Fruit fly (Drosophila melanogaster) whole organism, embryonic: ENCODE measurements around the gene pav.
A peak's percentile ranks its signal among the peaks of the same experiment; 100 is the strongest.

ENCODE experiments used
- Atf-2 ChIP-seq: fragments of 200-800 bp; sonication (Bioruptor generic); optimal IDR thresholded peaks from 2 replicates; lab custom pipeline; 2016; ENCODE audit warnings: missing biosample characterization, missing genetic modification characterization
- CG1024 ChIP-seq: fragments of 200-800 bp; sonication (Bioruptor generic); IDR thresholded peaks from 2 replicates; pipeline ENCODE4 v1.3.6; 2022; ENCODE audit warnings: missing biosample characterization, missing genetic modification characterization
- CG11085 ChIP-seq: fragments of 200-800 bp; sonication (Bioruptor generic); IDR thresholded peaks from 2 replicates; pipeline ENCODE4 v1.3.6; 2022; ENCODE audit warnings: missing biosample characterization, missing genetic modification characterization
- CG11456 ChIP-seq: fragments of 200-800 bp; sonication (Bioruptor generic); IDR thresholded peaks from 3 replicates; pipeline ENCODE4 v1.3.6; 2022; ENCODE audit warnings: missing biosample characterization, missing genetic modification characterization
- CG12071 ChIP-seq: fragments of 200-800 bp; sonication (Bioruptor generic); optimal IDR thresholded peaks from 3 replicates; lab custom pipeline; 2018; ENCODE audit warnings: missing biosample characterization, mild to moderate bottlenecking, missing genetic modification characterization
- CG12104 ChIP-seq: fragments of 200-800 bp; sonication (Bioruptor generic); optimal IDR thresholded peaks from 3 replicates; lab custom pipeline; 2016; ENCODE audit warnings: missing biosample characterization, missing genetic modification characterization
- CG12769 ChIP-seq: fragments of 200-800 bp; sonication (Bioruptor generic); optimal IDR thresholded peaks from 2 replicates; lab custom pipeline; 2019; ENCODE audit warnings: missing biosample characterization, mild to moderate bottlenecking, missing genetic modification characterization, moderate library complexity
- CG12942 ChIP-seq: fragments of 200-800 bp; sonication (Bioruptor generic); optimal IDR thresholded peaks from 3 replicates; lab custom pipeline; 2016; ENCODE audit warnings: missing biosample characterization, missing genetic modification characterization
- CG1529 ChIP-seq: fragments of 200-800 bp; sonication (Bioruptor generic); optimal IDR thresholded peaks from 3 replicates; lab custom pipeline; 2018; ENCODE audit warnings: missing biosample characterization, missing genetic modification characterization
- CG17359 ChIP-seq: fragments of 200-800 bp; sonication (Bioruptor generic); optimal IDR thresholded peaks from 3 replicates; lab custom pipeline; 2018; ENCODE audit warnings: missing biosample characterization, mild to moderate bottlenecking, missing genetic modification characterization, moderate library complexity
- CG17829 ChIP-seq: fragments of 200-800 bp; optimal IDR thresholded peaks from 2 replicates; lab custom pipeline; 2019; ENCODE audit warnings: missing biosample characterization, mild to moderate bottlenecking, missing genetic modification characterization, moderate library complexity
- CG31388 ChIP-seq: fragments of 200-800 bp; sonication (Bioruptor generic); optimal IDR thresholded peaks from 2 replicates; lab custom pipeline; 2016; ENCODE audit warnings: missing biosample characterization, missing genetic modification characterization
- CG34422 ChIP-seq: fragments of 200-800 bp; sonication (Bioruptor generic); IDR thresholded peaks from 3 replicates; pipeline ENCODE4 v1.3.6; 2022; ENCODE audit warnings: missing biosample characterization, missing genetic modification characterization
- CG42726 ChIP-seq: fragments of 200-800 bp; sonication (Bioruptor generic); IDR thresholded peaks from 2 replicates; pipeline ENCODE4 v1.3.6; 2022; ENCODE audit warnings: missing biosample characterization, missing genetic modification characterization; ENCODE audit not compliant: partially characterized antibody
- CG4424 ChIP-seq: fragments of 200-800 bp; sonication (Bioruptor generic); optimal IDR thresholded peaks from 3 replicates; lab custom pipeline; 2016; ENCODE audit warnings: missing biosample characterization, missing genetic modification characterization
- CG9727 ChIP-seq: fragments of 200-800 bp; sonication (Bioruptor generic); optimal IDR thresholded peaks from 3 replicates; lab custom pipeline; 2017; ENCODE audit warnings: missing biosample characterization, mild to moderate bottlenecking, missing genetic modification characterization
- Camta ChIP-seq: fragments of 200-800 bp; sonication (Bioruptor generic); optimal IDR thresholded peaks from 2 replicates; lab custom pipeline; 2016; ENCODE audit warnings: missing biosample characterization, missing genetic modification characterization
- Dfd ChIP-seq, 2 experiments: fragments of >200 bp; optimal IDR thresholded peaks; 2 replicates each; lab custom pipeline; 2017; ENCODE audit warnings: missing biosample characterization in 2 of 2, missing genetic modification characterization in 2 of 2
- Eip74EF ChIP-seq, 2 experiments: fragments of 200-800 bp in 1 of 2; fragments of >200 bp in 1 of 2; sonication (Bioruptor generic) in 1 of 2; optimal IDR thresholded peaks; 2 replicates each; lab custom pipeline; 2017 to 2019; ENCODE audit warnings: missing biosample characterization in 2 of 2, missing genetic modification characterization in 2 of 2, mild to moderate bottlenecking in 1 of 2, moderate library complexity in 1 of 2
- Elba2 ChIP-seq: fragments of 200-800 bp; sonication (Bioruptor generic); optimal IDR thresholded peaks from 3 replicates; lab custom pipeline; 2016; ENCODE audit warnings: missing biosample characterization, missing genetic modification characterization
- H15 ChIP-seq: fragments of 200-800 bp; sonication (Bioruptor generic); IDR thresholded peaks from 3 replicates; pipeline ENCODE4 v1.3.6; 2022; ENCODE audit warnings: missing biosample characterization, missing genetic modification characterization
- H2.0 ChIP-seq: fragments of 200-800 bp; sonication (Bioruptor generic); IDR thresholded peaks from 2 replicates; pipeline ENCODE4 v1.3.6; 2022; ENCODE audit warnings: missing biosample characterization, missing genetic modification characterization
- HLH3B ChIP-seq: fragments of 200-800 bp; sonication (Bioruptor generic); IDR thresholded peaks from 2 replicates; pipeline ENCODE4 v1.3.6; 2022; ENCODE audit warnings: missing biosample characterization, missing genetic modification characterization
- HLHmδ ChIP-seq: fragments of 200-800 bp; sonication (Bioruptor generic); optimal IDR thresholded peaks from 2 replicates; lab custom pipeline; 2018; ENCODE audit warnings: missing biosample characterization, mild to moderate bottlenecking, missing genetic modification characterization, moderate library complexity
- Hmx ChIP-seq: fragments of 200-800 bp; sonication (Bioruptor generic); optimal IDR thresholded peaks from 2 replicates; lab custom pipeline; 2016; ENCODE audit warnings: missing biosample characterization, missing genetic modification characterization
- Max ChIP-seq: fragments of 200-800 bp; sonication (Bioruptor generic); optimal IDR thresholded peaks from 2 replicates; lab custom pipeline; 2016; ENCODE audit warnings: missing biosample characterization, mild to moderate bottlenecking, missing genetic modification characterization
- Nf-YC ChIP-seq: fragments of 200-800 bp; optimal IDR thresholded peaks from 3 replicates; lab custom pipeline; 2019; ENCODE audit warnings: missing biosample characterization, mild to moderate bottlenecking, missing genetic modification characterization, moderate library complexity
- PHDP ChIP-seq: fragments of 200-800 bp; sonication (Bioruptor generic); optimal IDR thresholded peaks from 3 replicates; lab custom pipeline; 2018; ENCODE audit warnings: missing biosample characterization, mild to moderate bottlenecking, missing genetic modification characterization, moderate library complexity
- Sin3A ChIP-seq: fragments of >200 bp; optimal IDR thresholded peaks from 2 replicates; lab custom pipeline; 2018
- Vsx1 ChIP-seq: fragments of 200-800 bp; sonication (Bioruptor generic); optimal IDR thresholded peaks from 2 replicates; lab custom pipeline; 2017; ENCODE audit warnings: missing biosample characterization, mild to moderate bottlenecking, missing genetic modification characterization, missing genetic modification reagents
- Xbp1 ChIP-seq: fragments of 200-800 bp; sonication (Bioruptor generic); optimal IDR thresholded peaks from 3 replicates; lab custom pipeline; 2016; ENCODE audit warnings: missing biosample characterization, mild to moderate bottlenecking, missing genetic modification characterization
- al ChIP-seq: fragments of 200-800 bp; sonication (Bioruptor generic); IDR thresholded peaks from 2 replicates; pipeline ENCODE4 v1.3.6; 2022; ENCODE audit warnings: missing biosample characterization, missing genetic modification characterization
- ash1 ChIP-seq: fragments of 200-800 bp; sonication (Bioruptor generic); optimal IDR thresholded peaks from 2 replicates; lab custom pipeline; 2018; ENCODE audit warnings: missing biosample characterization, mild to moderate bottlenecking, missing genetic modification characterization
- croc ChIP-seq: fragments of 200-800 bp; sonication (Bioruptor generic); conservative IDR thresholded peaks from 3 replicates; pipeline ENCODE4 v1.3.6; 2022; ENCODE audit warnings: missing biosample characterization, missing genetic modification characterization
- danr ChIP-seq: fragments of 200-800 bp; sonication (Bioruptor generic); IDR thresholded peaks from 2 replicates; pipeline ENCODE4 v1.3.6; 2022; ENCODE audit warnings: missing biosample characterization, missing genetic modification characterization
- esg ChIP-seq: fragments of 200-800 bp; sonication (Bioruptor generic); conservative IDR thresholded peaks from 2 replicates; pipeline ENCODE4 v1.3.6; 2022; ENCODE audit warnings: missing biosample characterization, missing genetic modification characterization
- eyg ChIP-seq: fragments of 200-800 bp; sonication (Bioruptor generic); optimal IDR thresholded peaks from 3 replicates; lab custom pipeline; 2016; ENCODE audit warnings: missing biosample characterization, missing genetic modification characterization
- hb ChIP-seq: fragments of 200-800 bp; sonication (Bioruptor generic); IDR thresholded peaks from 3 replicates; pipeline ENCODE4 v1.3.6; 2022; ENCODE audit warnings: missing biosample characterization, missing genetic modification characterization; ENCODE audit not compliant: partially characterized antibody
- insv ChIP-seq, 2 experiments: fragments of 200-800 bp; sonication (Bioruptor generic); optimal IDR thresholded peaks; 3 replicates each; lab custom pipeline; 2016 to 2018; ENCODE audit warnings: missing biosample characterization in 2 of 2, missing genetic modification characterization in 2 of 2
- kni ChIP-seq: fragments of 200-800 bp; sonication (Bioruptor generic); optimal IDR thresholded peaks from 3 replicates; lab custom pipeline; 2017; ENCODE audit warnings: mild to moderate bottlenecking, missing biosample characterization, missing genetic modification reagents, missing genetic modification characterization
- nerfin-1 ChIP-seq: fragments of 200-800 bp; sonication (Bioruptor generic); optimal IDR thresholded peaks from 3 replicates; lab custom pipeline; 2019; ENCODE audit warnings: missing biosample characterization, mild to moderate bottlenecking, missing genetic modification characterization, moderate library complexity
- otp ChIP-seq: fragments of 200-800 bp; sonication (Bioruptor generic); IDR thresholded peaks from 3 replicates; pipeline ENCODE4, ENCODE4 v1.3.6; 2022; ENCODE audit warnings: missing biosample characterization, missing genetic modification characterization
- pita ChIP-seq: fragments of 200-800 bp; sonication (Bioruptor generic); optimal IDR thresholded peaks from 2 replicates; lab custom pipeline; 2017; ENCODE audit warnings: missing biosample characterization, mild to moderate bottlenecking, missing genetic modification characterization
- repo ChIP-seq: fragments of 200-800 bp; sonication (Bioruptor generic); optimal IDR thresholded peaks from 2 replicates; lab custom pipeline; 2016; ENCODE audit warnings: missing biosample characterization, missing genetic modification characterization
- run ChIP-seq: fragments of 200-800 bp; sonication (Bioruptor generic); optimal IDR thresholded peaks from 3 replicates; lab custom pipeline; 2018; ENCODE audit warnings: missing biosample characterization, mild to moderate bottlenecking, missing genetic modification characterization
- salm ChIP-seq: fragments of 200-800 bp; sonication (Bioruptor generic); optimal IDR thresholded peaks from 2 replicates; lab custom pipeline; 2018; ENCODE audit warnings: missing biosample characterization, mild to moderate bottlenecking, missing genetic modification characterization
- slbo ChIP-seq: fragments of 200-800 bp; sonication (Bioruptor generic); IDR thresholded peaks from 2 replicates; pipeline ENCODE4 v1.3.6; 2022; ENCODE audit warnings: missing biosample characterization, missing genetic modification characterization
- sr ChIP-seq: fragments of 200-800 bp; sonication (Bioruptor generic); IDR thresholded peaks from 3 replicates; pipeline ENCODE4 v1.3.6; 2022; ENCODE audit warnings: missing biosample characterization, missing genetic modification characterization
- stwl ChIP-seq: fragments of 200-800 bp; sonication (Bioruptor generic); optimal IDR thresholded peaks from 3 replicates; lab custom pipeline; 2018; ENCODE audit warnings: missing biosample characterization, mild to moderate bottlenecking, missing genetic modification characterization, moderate library complexity
- tgo ChIP-seq: fragments of 200-800 bp; sonication (Bioruptor generic); IDR thresholded peaks from 3 replicates; pipeline ENCODE4 v1.3.6; 2022; ENCODE audit warnings: missing biosample characterization, missing genetic modification characterization
- vfl ChIP-seq: fragments of 200-800 bp; sonication (Bioruptor generic); optimal IDR thresholded peaks from 2 replicates; lab custom pipeline; 2016; ENCODE audit warnings: missing biosample characterization, missing genetic modification characterization

The pav gene

DNA sequence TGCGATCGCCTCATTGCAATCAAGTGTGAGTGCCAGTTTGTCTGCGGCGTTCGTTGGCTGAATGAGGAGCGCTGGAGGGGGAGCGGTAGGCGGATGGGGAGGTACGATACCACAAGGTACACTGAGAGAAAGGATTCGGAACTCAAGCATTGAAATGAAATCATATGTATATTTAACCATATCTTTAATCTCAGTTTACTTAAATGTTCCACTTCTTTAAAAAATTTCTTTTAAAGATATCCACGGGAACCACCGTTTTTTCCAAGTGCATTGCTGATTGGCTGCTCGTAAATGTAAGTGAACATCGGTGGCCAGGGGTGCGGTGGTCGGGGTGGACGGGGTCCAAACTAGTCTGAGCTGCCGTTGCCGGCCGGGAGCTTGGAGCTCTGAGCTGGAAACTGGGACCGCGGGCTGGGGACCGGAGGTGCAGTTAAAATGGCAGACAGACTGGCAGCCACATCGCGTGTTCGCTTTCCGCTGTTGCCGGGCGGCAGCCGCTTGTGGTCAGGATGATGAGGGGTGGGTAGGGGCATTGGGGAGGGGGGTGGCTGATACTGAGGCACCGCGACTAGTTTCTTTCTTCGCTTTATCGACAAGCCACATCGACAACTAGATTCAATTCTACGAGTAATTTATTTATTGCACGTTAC, 14.2 kb upstream of the pav start (continued):
- peak; percentile 38 for TF ChIP-seq stwl (tag; lab: Kevin White, UChicago)
- TF ChIP-seq Hmx (GFP tag; lab: Kevin White, UChicago) = peak; percentile 58
- peak; percentile 98 for TF ChIP-seq CG12769 (tag; lab: Kevin White, UChicago)
- TF ChIP-seq CG4424 (GFP tag; lab: Kevin White, UChicago) = peak; percentile 95
- TF ChIP-seq Dfd (GFP tag; optimal IDR thresholded peaks at IDR 0.05; lab: Kevin White, UChicago) = no peak
- peak; percentile 93 for TF ChIP-seq CG11456 (GFP tag; lab: Robert Waterston, UW)
- TF ChIP-seq eyg (GFP tag; lab: Kevin White, UChicago) = peak; percentile 92
- peak; percentile 84 for TF ChIP-seq CG12104
- peak; percentile 95 for TF ChIP-seq CG1024
- peak; percentile 85 for TF ChIP-seq Nf-YC (tag; lab: Kevin White, UChicago)
- peak; percentile 68 for TF ChIP-seq al
- peak; percentile 98 for TF ChIP-seq HLH3B (GFP tag; lab: Robert Waterston, UW)
- TF ChIP-seq Elba2 (GFP tag; lab: Kevin White, UChicago) = no peak
- peak; percentile 97 for TF ChIP-seq croc (GFP tag; lab: Robert Waterston, UW)
- TF ChIP-seq Max = peak; percentile 87
- TF ChIP-seq CG42726 (GFP tag; lab: Robert Waterston, UW) = no peak
- no peak for TF ChIP-seq hb
- TF ChIP-seq Vsx1 (GFP tag; lab: Kevin White, UChicago) = peak; percentile 99
- TF ChIP-seq tgo (GFP tag; lab: Robert Waterston, UW) = peak; percentile 96
- peak; percentile 32 to 62 for TF ChIP-seq insv (GFP tag; optimal IDR thresholded peaks at IDR 0.05; lab: Kevin White, UChicago)
- TF ChIP-seq CG17359 (tag; lab: Kevin White, UChicago) = peak; percentile 97
- peak; percentile 92 for TF ChIP-seq slbo (GFP tag; lab: Robert Waterston, UW)
- peak; percentile 77 for TF ChIP-seq CG11085 (GFP tag; lab: Robert Waterston, UW)
- peak; percentile 96 for TF ChIP-seq H2.0 (GFP tag; lab: Robert Waterston, UW)
- TF ChIP-seq CG9727 = peak; percentile 97
- TF ChIP-seq danr (GFP tag; lab: Robert Waterston, UW) = peak; percentile 96
- TF ChIP-seq run = peak; percentile 92
- peak; percentile 96 for TF ChIP-seq kni (GFP tag; lab: Kevin White, UChicago)
- TF ChIP-seq PHDP = peak; percentile 95
- TF ChIP-seq otp (GFP tag; lab: Robert Waterston, UW) = peak; percentile 99
- peak; percentile 98 for TF ChIP-seq CG1529
- TF ChIP-seq CG17829 (tag; lab: Kevin White, UChicago) = peak; percentile 97
- TF ChIP-seq CG12071 (GFP tag; lab: Kevin White, UChicago) = peak; percentile 94
- TF ChIP-seq sr = peak; percentile 89
- TF ChIP-seq Xbp1 (GFP tag; lab: Kevin White, UChicago) = peak; percentile 97
- peak; percentile 98 for TF ChIP-seq esg (GFP tag; lab: Robert Waterston, UW)
- TF ChIP-seq H15 (GFP tag; lab: Robert Waterston, UW) = peak; percentile 97
- peak; percentile 93 for TF ChIP-seq Camta (GFP tag; lab: Kevin White, UChicago)
- TF ChIP-seq CG12942 (GFP tag; lab: Kevin White, UChicago) = peak; percentile 93
- TF ChIP-seq CG34422 (GFP tag; lab: Robert Waterston, UW) = peak; percentile 97
- TF ChIP-seq salm (tag; lab: Kevin White, UChicago) = peak; percentile 96
- peak; percentile 89 for TF ChIP-seq Atf-2 (GFP tag; lab: Kevin White, UChicago)
- TF ChIP-seq Eip74EF (GFP tag; optimal IDR thresholded peaks at IDR 0.05; lab: Kevin White, UChicago) = peak in 1 of 2 experiments; percentile 91
- no peak for TF ChIP-seq pita (GFP tag; lab: Kevin White, UChicago)
- peak; percentile 93 for TF ChIP-seq CG31388
- TF ChIP-seq Sin3A = no peak
- no peak for TF ChIP-seq ash1
- peak; percentile 96 for TF ChIP-seq nerfin-1
- peak; percentile 88 for TF ChIP-seq repo (GFP tag; lab: Kevin White, UChicago)
- no peak for TF ChIP-seq HLHmδ (GFP tag; lab: Kevin White, UChicago)
- TF ChIP-seq vfl (GFP tag; lab: Kevin White, UChicago) = peak; percentile 70
